Worm (Caenorhabditis elegans) whole organism, L4/young adult: ENCODE results near the gene ttb-1.
A peak's percentile ranks its signal among the peaks of the same experiment; 100 is the strongest.

Experiments
- W03F9.2 ChIP-seq: fragments of 150-350 bp; optimal IDR thresholded peaks from 2 replicates; lab custom pipeline; 2014; ENCODE audit warnings: missing biosample characterization, missing genetic modification characterization
- dao-5 ChIP-seq: sonication (generic microtip); optimal IDR thresholded peaks from 2 replicates; lab custom pipeline; 2016; ENCODE audit warnings: missing genotype, missing genetic modification characterization, moderate library complexity, missing compliant biosample characterization
- him-1 ChIP-seq: sonication (generic microtip); optimal IDR thresholded peaks from 2 replicates; lab custom pipeline; 2016; ENCODE audit warnings: missing genotype, missing genetic modification reagents, missing genetic modification characterization, missing compliant biosample characterization

DNA sequence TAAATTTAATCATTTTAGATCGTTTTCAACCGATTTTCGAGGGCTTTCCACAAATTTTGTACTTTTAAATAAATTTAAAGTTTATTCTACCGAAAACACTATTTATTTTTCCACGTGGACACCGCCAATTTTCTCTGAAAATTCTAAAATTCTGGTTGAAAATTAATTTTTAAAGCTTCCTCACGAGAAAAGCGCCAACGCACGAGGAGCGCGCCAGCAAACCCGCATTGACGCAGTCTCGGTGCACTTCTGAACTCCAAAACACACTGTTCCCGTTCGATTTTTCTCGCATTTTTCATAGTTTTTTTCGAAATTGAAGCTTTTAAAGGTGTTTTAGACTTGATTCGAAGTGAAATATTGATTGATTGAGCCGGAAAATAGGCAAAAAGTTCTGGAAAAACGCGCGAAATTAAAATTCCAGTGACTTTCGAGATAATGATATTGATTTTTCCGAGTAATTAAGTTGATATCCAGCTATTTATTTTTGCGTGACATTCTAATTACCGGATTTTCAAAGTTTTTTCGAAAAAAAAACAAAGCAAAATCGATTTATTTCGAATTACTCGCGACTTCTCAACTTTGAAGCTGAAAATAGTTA, 20.4 kb downstream of the ttb-1 start, which contains the start of gene cul-3:
- TF ChIP-seq him-1 (tag; lab: Kevin White, UChicago) (no peak), dao-5 (tag; lab: Kevin White, UChicago) (no peak), W03F9.2 (tag; lab: Kevin White, UChicago) (peak; percentile 8)
